Worm (Caenorhabditis elegans) whole organism, early embryonic: ENCODE data around the gene ldp-1.

Source experiments
- B0310.2 ChIP-seq: sonication (generic microtip); optimal IDR thresholded peaks from 2 replicates; lab custom pipeline; 2016; ENCODE audit warnings: mild to moderate bottlenecking, missing genetic modification characterization, missing compliant biosample characterization
- F13C5.2 ChIP-seq: sonication (generic microtip); optimal IDR thresholded peaks from 2 replicates; lab custom pipeline; 2017; ENCODE audit warnings: mild to moderate bottlenecking, missing genetic modification characterization, inconsistent platforms, missing compliant biosample characterization
- aly-1 ChIP-seq: sonication (generic microtip); optimal IDR thresholded peaks from 2 replicates; lab custom pipeline; 2016; ENCODE audit warnings: missing genetic modification characterization, missing compliant biosample characterization
- ama-1 ChIP-seq: fragments of 150-350 bp; optimal IDR thresholded peaks from 2 replicates; lab custom pipeline; 2014
- ceh-13 ChIP-seq: fragments of 200-800 bp; sonication (Bioruptor generic); optimal IDR thresholded peaks from 2 replicates; lab custom pipeline; 2018; ENCODE audit warnings: mild to moderate bottlenecking, missing genetic modification characterization, missing compliant biosample characterization
- ceh-36 ChIP-seq: sonication (generic microtip); optimal IDR thresholded peaks from 2 replicates; lab custom pipeline; 2016; ENCODE audit warnings: missing genetic modification characterization, inconsistent platforms, missing compliant biosample characterization
- ets-7 ChIP-seq: sonication (generic microtip); optimal IDR thresholded peaks from 2 replicates; lab custom pipeline; 2016; ENCODE audit warnings: missing genotype, missing genetic modification characterization, missing compliant biosample characterization
- flt-1 ChIP-seq: fragments of 200-800 bp; sonication (Bioruptor generic); IDR thresholded peaks from 2 replicates; pipeline ENCODE4 v1.3.6; 2022; ENCODE audit warnings: missing genetic modification characterization, missing compliant biosample characterization
- hmbx-1 ChIP-seq: sonication (generic microtip); optimal IDR thresholded peaks from 2 replicates; lab custom pipeline; 2016; ENCODE audit warnings: mild to moderate bottlenecking, missing genetic modification characterization, missing compliant biosample characterization
- hmg-4 ChIP-seq: fragments of 200-800 bp; sonication (Bioruptor generic); optimal IDR thresholded peaks from 2 replicates; lab custom pipeline; 2018; ENCODE audit warnings: mild to moderate bottlenecking, missing genetic modification characterization, missing compliant biosample characterization
- hnd-1 ChIP-seq: sonication (generic microtip); optimal IDR thresholded peaks from 2 replicates; lab custom pipeline; 2016; ENCODE audit warnings: missing genetic modification characterization, missing compliant biosample characterization
- pes-1 ChIP-seq: fragments of 200-800 bp; sonication (Bioruptor generic); IDR thresholded peaks from 2 replicates; pipeline ENCODE4 v1.3.6; 2022; ENCODE audit warnings: missing genetic modification reagents, missing genetic modification characterization, missing compliant biosample characterization
- scrt-1 ChIP-seq: fragments of 200-800 bp; sonication (Bioruptor generic); IDR thresholded peaks from 2 replicates; pipeline ENCODE4 v1.3.6; 2022; ENCODE audit warnings: missing genetic modification characterization, missing compliant biosample characterization
- sea-1 ChIP-seq: fragments of 200-800 bp; sonication (Bioruptor generic); conservative IDR thresholded peaks from 2 replicates; pipeline ENCODE4 v1.3.6; 2022; ENCODE audit warnings: missing genetic modification characterization, missing compliant biosample characterization
- tbx-11 ChIP-seq: fragments of 200-800 bp; sonication (Bioruptor generic); IDR thresholded peaks from 2 replicates; pipeline ENCODE4 v1.3.6; 2022; ENCODE audit warnings: missing genetic modification characterization, missing compliant biosample characterization
- tbx-37 ChIP-seq: fragments of 200-800 bp; sonication (Bioruptor generic); conservative IDR thresholded peaks from 2 replicates; pipeline ENCODE4 v1.3.6; 2022; ENCODE audit warnings: missing genetic modification reagents, missing genetic modification characterization, missing compliant biosample characterization
- tra-4 ChIP-seq: sonication (generic microtip); optimal IDR thresholded peaks from 2 replicates; lab custom pipeline; 2017; ENCODE audit warnings: missing genetic modification characterization, missing compliant biosample characterization

ldp-1 gene

ce11 chrV:2150876-2151275 is 23.5 kb downstream of the ldp-1 start, which contains the start of gene C45H4.13:
TSS of gene C45H4.13 (minus strand) at chrV:2150976.
- TF ChIP-seq scrt-1 (GFP tag; lab: Robert Waterston, UW) (no peak), B0310.2 (tag; lab: Kevin White, UChicago) (no peak)

ce11 chrV:2151458-2151857 is 24.1 kb downstream of the ldp-1 start, which contains the start of gene srbc-24:
TSS of gene srbc-24 (plus strand) at chrV:2151758.
- TF ChIP-seq B0310.2 (tag; lab: Kevin White, UChicago), result no peak
- no peak for TF ChIP-seq F13C5.2 (tag; lab: Kevin White, UChicago)
- no peak for TF ChIP-seq tbx-37 (GFP tag; lab: Robert Waterston, UW)
- TF ChIP-seq ets-7, result no peak
- no peak for TF ChIP-seq ceh-13 (GFP tag; lab: Kevin White, UChicago)
- TF ChIP-seq hnd-1, result no peak
- no peak for TF ChIP-seq pes-1 (GFP tag; lab: Robert Waterston, UW)

DNA sequence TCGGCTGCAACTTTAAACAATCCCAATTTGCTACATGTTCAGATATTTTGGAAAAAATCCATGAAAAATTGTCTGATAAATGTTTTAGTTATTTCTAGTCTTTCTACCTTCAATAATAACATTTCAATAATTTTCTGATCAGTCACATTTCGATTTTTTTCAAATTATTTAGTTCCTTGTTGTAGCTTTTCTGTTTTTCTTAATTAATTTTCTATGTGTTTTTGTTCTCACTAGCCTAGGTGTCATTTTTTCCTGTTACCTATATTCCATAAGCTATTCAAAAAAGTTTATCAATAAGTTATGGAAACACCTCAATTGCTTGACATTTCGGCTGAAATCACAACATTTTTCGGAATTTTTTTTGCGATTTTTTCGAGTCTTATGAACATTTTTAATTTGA is 25.9 kb downstream of the ldp-1 start, which contains the start of gene srbc-23:
Gene srbc-23, plus strand, starts transcription at position 301 of the 400 bp plus-strand sequence.
- TF ChIP-seq hnd-1, result no peak
- TF ChIP-seq flt-1 (GFP tag; lab: Robert Waterston, UW), result no peak
- no peak for TF ChIP-seq scrt-1 (GFP tag; lab: Robert Waterston, UW)
- no peak for TF ChIP-seq ets-7
- TF ChIP-seq tra-4 (tag; lab: Kevin White, UChicago), result no peak
- TF ChIP-seq F13C5.2 (tag; lab: Kevin White, UChicago), result no peak
- TF ChIP-seq tbx-11 (GFP tag; lab: Robert Waterston, UW), result no peak
- no peak for TF ChIP-seq hmbx-1 (tag; lab: Kevin White, UChicago)
- no peak for TF ChIP-seq sea-1 (GFP tag; lab: Robert Waterston, UW)
- TF ChIP-seq B0310.2 (tag; lab: Kevin White, UChicago), result no peak
- TF ChIP-seq ceh-36 (tag; lab: Kevin White, UChicago), result no peak
- TF ChIP-seq aly-1 (tag; lab: Kevin White, UChicago), result no peak
- TF ChIP-seq hmg-4 (GFP tag; lab: Kevin White, UChicago), result no peak
- no peak for TF ChIP-seq ama-1

ce11 chrV:2155232-2155631 is 27.9 kb downstream of the ldp-1 start, which contains the start of gene srbc-21:
TSS of gene srbc-21 (plus strand) at chrV:2155532.
- TF ChIP-seq B0310.2 (tag; lab: Kevin White, UChicago) (no peak), ama-1 (no peak), tra-4 (tag; lab: Kevin White, UChicago) (no peak), ceh-36 (tag; lab: Kevin White, UChicago) (no peak), pes-1 (GFP tag; lab: Robert Waterston, UW) (no peak), ceh-13 (GFP tag; lab: Kevin White, UChicago) (no peak), aly-1 (tag; lab: Kevin White, UChicago) (no peak), hnd-1 (no peak), flt-1 (GFP tag; lab: Robert Waterston, UW) (no peak), tbx-37 (GFP tag; lab: Robert Waterston, UW) (no peak), scrt-1 (GFP tag; lab: Robert Waterston, UW) (no peak), sea-1 (GFP tag; lab: Robert Waterston, UW) (no peak)

DNA sequence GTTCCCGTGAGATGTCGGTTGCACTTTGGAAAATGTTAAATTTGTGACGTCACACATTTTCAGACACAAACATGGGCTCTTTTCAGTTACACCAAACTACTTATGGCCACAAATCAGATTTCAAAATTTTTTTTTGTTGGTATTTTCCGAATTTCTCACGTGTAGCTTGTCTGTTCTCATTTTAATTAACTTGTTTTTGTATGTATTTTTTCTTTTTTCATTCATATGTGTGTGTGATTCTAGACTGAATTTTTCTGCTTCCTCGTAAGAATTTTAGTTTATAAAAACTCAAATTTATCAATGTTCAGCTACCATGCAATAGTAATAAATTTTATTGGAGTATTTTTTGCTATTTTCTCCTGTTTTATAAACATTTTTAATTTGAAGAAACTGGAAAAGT is 29.5 kb downstream of the ldp-1 start, which contains the start of gene srbc-22:
Gene srbc-22, plus strand, starts transcription at position 301 of the 400 bp plus-strand sequence.
- TF ChIP-seq ama-1, result no peak
- no peak for TF ChIP-seq ceh-36 (tag; lab: Kevin White, UChicago)
- TF ChIP-seq hmbx-1 (tag; lab: Kevin White, UChicago), result no peak
- no peak for TF ChIP-seq sea-1 (GFP tag; lab: Robert Waterston, UW)
- no peak for TF ChIP-seq ets-7
- no peak for TF ChIP-seq flt-1 (GFP tag; lab: Robert Waterston, UW)
- TF ChIP-seq tbx-11 (GFP tag; lab: Robert Waterston, UW), result no peak
- TF ChIP-seq hnd-1, result no peak
- no peak for TF ChIP-seq pes-1 (GFP tag; lab: Robert Waterston, UW)
- no peak for TF ChIP-seq hmg-4 (GFP tag; lab: Kevin White, UChicago)
- no peak for TF ChIP-seq ceh-13 (GFP tag; lab: Kevin White, UChicago)
- TF ChIP-seq B0310.2 (tag; lab: Kevin White, UChicago), result no peak
- TF ChIP-seq scrt-1 (GFP tag; lab: Robert Waterston, UW), result no peak
- TF ChIP-seq tbx-37 (GFP tag; lab: Robert Waterston, UW), result no peak
- TF ChIP-seq aly-1 (tag; lab: Kevin White, UChicago), result no peak
- no peak for TF ChIP-seq F13C5.2 (tag; lab: Kevin White, UChicago)

DNA sequence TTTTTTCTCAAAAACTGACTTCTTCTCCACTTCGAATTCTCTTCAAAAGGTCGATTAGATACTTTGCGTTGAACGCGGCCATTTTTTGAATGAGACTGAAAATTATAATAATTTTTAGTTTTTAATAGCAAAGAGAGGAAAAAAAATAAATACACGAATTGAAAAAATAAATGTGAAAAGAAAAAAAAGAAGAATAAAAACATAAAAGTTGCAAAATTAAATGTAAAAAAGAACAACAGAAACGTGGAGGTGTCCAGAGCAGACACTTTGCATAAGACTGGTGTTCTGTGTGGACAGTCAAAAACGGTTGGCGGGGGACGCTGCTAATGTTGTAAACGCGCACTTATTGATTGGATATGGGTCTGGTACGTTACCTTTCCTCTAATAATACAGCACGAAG is 32.0 kb downstream of the ldp-1 start, which contains the start of gene C45H4.14:
Gene C45H4.14, minus strand, starts transcription at position 101 of the 400 bp plus-strand sequence.
- TF ChIP-seq ceh-36 (tag; lab: Kevin White, UChicago) (no peak), B0310.2 (tag; lab: Kevin White, UChicago) (no peak), ets-7 (no peak), hmg-4 (GFP tag; lab: Kevin White, UChicago) (no peak), hmbx-1 (tag; lab: Kevin White, UChicago) (no peak)

DNA sequence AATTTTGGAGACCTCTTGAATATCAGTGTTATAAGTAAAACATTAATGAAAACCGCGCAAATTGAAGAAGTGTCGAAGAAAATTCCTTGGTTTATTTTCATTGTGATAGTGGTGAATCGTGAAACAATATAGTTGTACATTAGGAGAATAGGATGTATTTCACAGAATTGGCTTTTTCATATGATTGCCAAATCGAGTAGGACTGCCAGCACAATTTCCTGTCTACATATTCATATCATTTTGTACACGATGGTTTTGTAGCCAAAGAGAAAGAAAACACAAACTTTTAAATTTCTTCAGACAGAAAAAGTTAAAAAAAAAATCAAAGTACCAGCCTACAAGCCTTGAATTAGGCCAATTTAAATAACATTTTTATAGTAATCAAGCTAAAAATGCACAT is 36.4 kb downstream of the ldp-1 start, which contains the start of gene str-255:
Gene str-255, minus strand, starts transcription at position 101 of the 400 bp plus-strand sequence.
- TF ChIP-seq ets-7 (no peak), tbx-11 (GFP tag; lab: Robert Waterston, UW) (no peak), hmg-4 (GFP tag; lab: Kevin White, UChicago) (no peak), pes-1 (GFP tag; lab: Robert Waterston, UW) (no peak), ceh-13 (GFP tag; lab: Kevin White, UChicago) (no peak), hnd-1 (no peak), aly-1 (tag; lab: Kevin White, UChicago) (no peak), hmbx-1 (tag; lab: Kevin White, UChicago) (no peak), scrt-1 (GFP tag; lab: Robert Waterston, UW) (no peak), ama-1 (no peak), sea-1 (GFP tag; lab: Robert Waterston, UW) (no peak), F13C5.2 (tag; lab: Kevin White, UChicago) (no peak), tra-4 (tag; lab: Kevin White, UChicago) (no peak), B0310.2 (tag; lab: Kevin White, UChicago) (no peak), flt-1 (GFP tag; lab: Robert Waterston, UW) (no peak), ceh-36 (tag; lab: Kevin White, UChicago) (no peak), tbx-37 (GFP tag; lab: Robert Waterston, UW) (no peak)
